Worm (Caenorhabditis elegans) whole organism, L1 larva: ENCODE results near the gene ttll-15.

Experiments
- C04F5.9 ChIP-seq: sonication (generic microtip); optimal IDR thresholded peaks from 2 replicates; lab custom pipeline; 2016; ENCODE audit warnings: missing genetic modification characterization, missing compliant biosample characterization
- C34B4.2 ChIP-seq: sonication (generic microtip); optimal IDR thresholded peaks from 2 replicates; lab custom pipeline; 2017; ENCODE audit warnings: mild to moderate bottlenecking, missing genetic modification characterization, missing compliant biosample characterization
- F16B12.6 ChIP-seq: fragments of 150-350 bp; optimal IDR thresholded peaks from 2 replicates; lab custom pipeline; 2014; ENCODE audit warnings: missing biosample characterization, missing genetic modification characterization
- Y116A8C.19 ChIP-seq: sonication (generic microtip); optimal IDR thresholded peaks from 2 replicates; lab custom pipeline; 2016; ENCODE audit warnings: missing compliant biosample characterization, missing genetic modification characterization, borderline replicate concordance
- aha-1 ChIP-seq: fragments of 150-350 bp; optimal IDR thresholded peaks from 2 replicates; lab custom pipeline; 2014; ENCODE audit warnings: missing biosample characterization, missing genetic modification characterization
- alr-1 ChIP-seq: fragments of 200-800 bp; sonication (Bioruptor generic); optimal IDR thresholded peaks from 2 replicates; lab custom pipeline; 2018; ENCODE audit warnings: borderline replicate concordance, mild to moderate bottlenecking, missing genetic modification characterization, missing compliant biosample characterization
- aly-2 ChIP-seq: fragments of 150-350 bp; optimal IDR thresholded peaks from 2 replicates; lab custom pipeline; 2014; ENCODE audit warnings: missing biosample characterization, missing genetic modification characterization
- ceh-82 ChIP-seq, 3 experiments: fragments of 150-350 bp in 1 of 3; sonication (generic microtip) in 2 of 3; optimal IDR thresholded peaks; 2 replicates each; lab custom pipeline; 2014 to 2017; ENCODE audit warnings: missing biosample characterization in 3 of 3, missing genetic modification characterization in 3 of 3
- ceh-88 ChIP-seq: fragments of 200-800 bp; sonication (Bioruptor generic); IDR thresholded peaks from 2 replicates; pipeline ENCODE4 v1.3.6; 2022; ENCODE audit warnings: missing genetic modification characterization, missing compliant biosample characterization
- ceh-90 ChIP-seq: sonication (generic microtip); optimal IDR thresholded peaks from 2 replicates; lab custom pipeline; 2016; ENCODE audit warnings: missing genetic modification characterization, missing compliant biosample characterization
- dpl-1 ChIP-seq, 3 experiments: fragments of 150-350 bp in 2 of 3; sonication (generic microtip) in 1 of 3; optimal IDR thresholded peaks; 2 replicates each; lab custom pipeline; 2014 to 2017; ENCODE audit warnings: missing biosample characterization in 3 of 3, missing genetic modification characterization in 3 of 3, missing genetic modification reagents in 3 of 3
- dsc-1 ChIP-seq: sonication (generic microtip); optimal IDR thresholded peaks from 2 replicates; lab custom pipeline; 2016; ENCODE audit warnings: mild to moderate bottlenecking, missing genetic modification characterization, missing compliant biosample characterization
- efl-3 ChIP-seq: fragments of 200-800 bp; sonication (Bioruptor generic); optimal IDR thresholded peaks from 2 replicates; lab custom pipeline; 2018; ENCODE audit warnings: mild to moderate bottlenecking, missing genetic modification characterization, missing compliant biosample characterization
- elt-2 ChIP-seq: sonication (generic microtip); optimal IDR thresholded peaks from 2 replicates; lab custom pipeline; 2016; ENCODE audit warnings: missing genetic modification characterization, mild to moderate bottlenecking, inconsistent platforms, missing compliant biosample characterization, missing genetic modification reagents
- fkh-4 ChIP-seq: sonication (generic microtip); optimal IDR thresholded peaks from 2 replicates; lab custom pipeline; 2016; ENCODE audit warnings: missing compliant biosample characterization, missing genetic modification characterization, borderline replicate concordance
- fos-1 ChIP-seq: fragments of 150-350 bp; optimal IDR thresholded peaks from 2 replicates; lab custom pipeline; 2014; ENCODE audit warnings: missing biosample characterization, missing genetic modification characterization
- grh-1 ChIP-seq: fragments of 200-800 bp; sonication (Bioruptor generic); IDR thresholded peaks from 2 replicates; pipeline ENCODE4 v1.3.6; 2022; ENCODE audit warnings: missing genetic modification reagents, missing genetic modification characterization, missing compliant biosample characterization
- hpl-2 ChIP-seq: fragments of 150-350 bp; optimal IDR thresholded peaks from 2 replicates; lab custom pipeline; 2014; ENCODE audit warnings: missing biosample characterization, missing genetic modification reagents, missing genetic modification characterization
- irx-1 ChIP-seq: sonication (generic microtip); optimal IDR thresholded peaks from 2 replicates; lab custom pipeline; 2016; ENCODE audit warnings: missing genetic modification characterization, missing compliant biosample characterization
- lin-39 ChIP-seq: fragments of 150-350 bp; optimal IDR thresholded peaks from 2 replicates; lab custom pipeline; 2014; ENCODE audit warnings: missing biosample characterization, missing genetic modification reagents, missing genetic modification characterization
- lsy-2 ChIP-seq, 2 experiments: fragments of 150-350 bp; optimal IDR thresholded peaks; 2 replicates each; lab custom pipeline; 2014; ENCODE audit warnings: missing biosample characterization in 2 of 2, missing genetic modification characterization in 2 of 2
- mdl-1 ChIP-seq, 2 experiments: fragments of 150-350 bp; optimal IDR thresholded peaks; 2 replicates each; lab custom pipeline; 2014 to 2017; ENCODE audit warnings: missing biosample characterization in 2 of 2, missing genetic modification characterization in 2 of 2, inconsistent platforms in 1 of 2
- nhr-11 ChIP-seq: fragments of 150-350 bp; optimal IDR thresholded peaks from 2 replicates; lab custom pipeline; 2014; ENCODE audit warnings: missing biosample characterization, missing genetic modification characterization
- nhr-12 ChIP-seq: sonication (generic microtip); optimal IDR thresholded peaks from 2 replicates; lab custom pipeline; 2017; ENCODE audit warnings: missing biosample characterization, missing genetic modification characterization
- nhr-19 ChIP-seq: fragments of 200-800 bp; sonication (Bioruptor generic); conservative IDR thresholded peaks from 2 replicates; pipeline ENCODE4 v1.3.6; 2022; ENCODE audit warnings: missing genetic modification characterization, missing compliant biosample characterization
- nhr-85 ChIP-seq: sonication (generic microtip); peaks from one replicate; lab custom pipeline; 2016; ENCODE audit warnings: missing genetic modification characterization, inconsistent platforms, missing compliant biosample characterization
- nhr-90 ChIP-seq: sonication (generic microtip); optimal IDR thresholded peaks from 2 replicates; lab custom pipeline; 2016; ENCODE audit warnings: mild to moderate bottlenecking, missing genetic modification characterization, missing compliant biosample characterization; ENCODE audit not compliant: poor library complexity
- skn-1 ChIP-seq: fragments of 150-350 bp; optimal IDR thresholded peaks from 2 replicates; lab custom pipeline; 2014; ENCODE audit warnings: missing biosample characterization, missing genetic modification characterization
- snu-23 ChIP-seq: sonication (generic microtip); optimal IDR thresholded peaks from 2 replicates; lab custom pipeline; 2016; ENCODE audit warnings: missing genetic modification characterization, missing compliant biosample characterization
- sox-4 ChIP-seq: sonication (generic microtip); optimal IDR thresholded peaks from 2 replicates; lab custom pipeline; 2016; ENCODE audit warnings: missing genetic modification characterization, missing compliant biosample characterization
- sup-37 ChIP-seq: fragments of 200-800 bp; sonication (Bioruptor generic); optimal IDR thresholded peaks from 2 replicates; lab custom pipeline; 2018; ENCODE audit warnings: mild to moderate bottlenecking, missing genetic modification characterization, missing compliant biosample characterization
- swsn-7 ChIP-seq: sonication (generic microtip); optimal IDR thresholded peaks from 2 replicates; lab custom pipeline; 2016; ENCODE audit warnings: missing genetic modification characterization, missing compliant biosample characterization
- tbx-2 ChIP-seq: sonication (generic microtip); optimal IDR thresholded peaks from 2 replicates; lab custom pipeline; 2016; ENCODE audit warnings: missing genetic modification characterization, missing compliant biosample characterization
- unc-130 ChIP-seq: fragments of 150-350 bp; optimal IDR thresholded peaks from 2 replicates; lab custom pipeline; 2017; ENCODE audit warnings: missing biosample characterization, missing genetic modification characterization, inconsistent platforms
- unc-62 ChIP-seq: fragments of 150-350 bp; optimal IDR thresholded peaks from 2 replicates; lab custom pipeline; 2014; ENCODE audit warnings: missing biosample characterization, missing genetic modification reagents, missing genetic modification characterization
- unc-86 ChIP-seq: sonication (generic microtip); optimal IDR thresholded peaks from 2 replicates; lab custom pipeline; 2016; ENCODE audit warnings: missing genetic modification characterization, missing compliant biosample characterization
- unc-98 ChIP-seq: fragments of 200-800 bp; sonication (Bioruptor generic); IDR thresholded peaks from 2 replicates; pipeline ENCODE4 v1.3.6; 2022; ENCODE audit warnings: missing genetic modification characterization, missing compliant biosample characterization
- xbp-1 ChIP-seq: sonication (generic microtip); optimal IDR thresholded peaks from 2 replicates; lab custom pipeline; 2016; ENCODE audit warnings: missing genetic modification characterization, missing compliant biosample characterization
- ztf-11 ChIP-seq, 2 experiments: sonication (generic microtip); optimal IDR thresholded peaks; 2 replicates each; lab custom pipeline; 2016 to 2017; ENCODE audit warnings: missing genetic modification characterization in 2 of 2, missing biosample characterization in 1 of 2, missing compliant biosample characterization in 1 of 2
- ztf-4 ChIP-seq: fragments of 150-350 bp; optimal IDR thresholded peaks from 2 replicates; lab custom pipeline; 2014; ENCODE audit warnings: missing biosample characterization, missing genetic modification characterization

The ttll-15 gene

DNA sequence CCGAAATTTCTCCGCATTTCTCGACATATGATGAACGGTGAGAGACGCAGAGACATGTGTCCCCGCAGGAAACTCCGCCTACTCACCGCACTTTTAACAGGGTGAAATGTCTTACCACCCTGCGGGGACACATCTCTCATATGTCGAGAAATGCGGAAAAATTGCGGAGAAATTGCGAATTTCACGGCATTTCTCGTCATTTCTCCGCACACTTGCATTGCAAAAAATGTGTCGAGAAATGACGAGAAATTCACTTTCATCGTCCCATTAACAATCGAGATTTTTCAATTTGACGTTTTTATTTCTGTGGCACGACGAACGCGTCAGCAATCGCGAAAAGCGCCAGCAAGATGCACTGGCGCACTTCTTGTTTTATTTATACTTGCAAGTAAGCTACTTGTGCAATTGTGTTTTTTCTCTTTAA is 16.4 kb upstream of the ttll-15 start, which contains the start of gene K07C5.13 (continued):
- TF ChIP-seq tbx-2 (tag; lab: Kevin White, UChicago) (peak; percentile 77), aly-2 (tag; lab: Kevin White, UChicago) (peak; percentile 31), irx-1 (tag; lab: Kevin White, UChicago) (peak; percentile 79), elt-2 (tag; lab: Kevin White, UChicago) (peak; percentile 41), swsn-7 (tag; lab: Kevin White, UChicago) (peak; percentile 88), sup-37 (peak; percentile 47), lin-39 (tag; lab: Kevin White, UChicago) (peak; percentile 52), mdl-1 (tag; optimal IDR thresholded peaks at IDR 0.05; lab: Kevin White, UChicago) (peak in 1 of 2 experiments; percentile 18), C34B4.2 (tag; lab: Kevin White, UChicago) (peak; percentile 10), C04F5.9 (tag; lab: Kevin White, UChicago) (peak; percentile 17), ztf-11 (tag; optimal IDR thresholded peaks at IDR 0.05; lab: Kevin White, UChicago) (peak in 1 of 2 experiments; percentile 64), F16B12.6 (tag; lab: Kevin White, UChicago) (peak; percentile 28), efl-3 (GFP tag; lab: Kevin White, UChicago) (peak; percentile 55), nhr-85 (peak; percentile 85), nhr-90 (tag; lab: Kevin White, UChicago) (peak; percentile 81), fkh-4 (tag; lab: Kevin White, UChicago) (peak; percentile 55), ceh-88 (peak; percentile 57), unc-86 (peak; percentile 72), dpl-1 (GFP tag; optimal IDR thresholded peaks at IDR 0.05; lab: Kevin White, UChicago) (peak; percentile 44 to 72 (median 72)), ceh-82 (tag; optimal IDR thresholded peaks at IDR 0.05; lab: Kevin White, UChicago) (peak; percentile 26 to 74 (median 58)), unc-130 (tag; lab: Kevin White, UChicago) (peak; percentile 47), sox-4 (tag; lab: Kevin White, UChicago) (peak; percentile 36), snu-23 (peak; percentile 81), lsy-2 (tag; optimal IDR thresholded peaks at IDR 0.05; lab: Kevin White, UChicago) (peak; percentile 70 to 71), xbp-1 (tag; lab: Kevin White, UChicago) (peak; percentile 80), grh-1 (GFP tag; lab: Robert Waterston, UW) (peak; percentile 89), dsc-1 (tag; lab: Kevin White, UChicago) (peak; percentile 83), nhr-19 (GFP tag; lab: Robert Waterston, UW) (peak; percentile 86)

DNA sequence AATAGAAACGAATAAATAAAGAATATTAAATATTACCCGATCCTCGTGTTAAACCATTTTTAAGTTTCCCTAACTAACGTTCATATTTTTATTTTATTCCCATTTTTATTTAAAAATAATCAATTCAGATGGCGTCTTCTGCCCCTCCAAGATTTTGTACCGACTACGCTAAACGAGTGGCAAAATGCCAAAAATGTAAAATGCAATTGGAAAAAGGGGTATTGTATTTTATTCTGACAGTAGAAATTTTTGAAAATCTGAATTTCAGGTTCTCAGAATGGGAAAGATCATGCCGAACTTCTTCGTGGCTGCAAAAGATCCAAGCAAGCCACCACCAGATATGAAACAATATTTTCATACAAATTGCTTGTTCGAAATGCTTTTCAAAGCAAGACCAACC is 15.4 kb upstream of the ttll-15 start, which contains the start of gene K07C5.3:
Gene K07C5.3 (plus strand): TSS at position 129 of the 400 bp plus-strand sequence.
- TF ChIP-seq fos-1 (tag; lab: Kevin White, UChicago) (no peak), unc-98 (GFP tag; lab: Robert Waterston, UW) (no peak), ztf-4 (tag; lab: Kevin White, UChicago) (no peak), alr-1 (tag; lab: Kevin White, UChicago) (no peak), nhr-11 (tag; lab: Kevin White, UChicago) (no peak), nhr-12 (tag; lab: Kevin White, UChicago) (no peak), lsy-2 (tag; optimal IDR thresholded peaks at IDR 0.05; lab: Kevin White, UChicago) (no peak), unc-62 (GFP tag; lab: Kevin White, UChicago) (no peak), grh-1 (GFP tag; lab: Robert Waterston, UW) (no peak), unc-86 (no peak), fkh-4 (tag; lab: Kevin White, UChicago) (no peak), nhr-19 (GFP tag; lab: Robert Waterston, UW) (no peak), ceh-90 (tag; lab: Kevin White, UChicago) (no peak), skn-1 (no peak), aha-1 (tag; lab: Kevin White, UChicago) (no peak), Y116A8C.19 (tag; lab: Kevin White, UChicago) (no peak), lin-39 (tag; lab: Kevin White, UChicago) (no peak), hpl-2 (GFP tag; lab: Kevin White, UChicago) (no peak)
